Fruit fly (Drosophila melanogaster) whole organism, adult: Measurements from ENCODE around the gene CG5355.

Experiments used
- CG11617 ChIP-seq: fragments of 200-800 bp; sonication (Bioruptor generic); optimal IDR thresholded peaks from 2 replicates; lab custom pipeline; 2017; ENCODE audit warnings: mild to moderate bottlenecking, missing biosample characterization, missing genetic modification reagents, missing genetic modification characterization
- CG12768 ChIP-seq: fragments of 200-800 bp; sonication (Bioruptor generic); optimal IDR thresholded peaks from 2 replicates; lab custom pipeline; 2017; ENCODE audit warnings: missing biosample characterization, missing genetic modification characterization, mild to moderate bottlenecking, moderate library complexity, missing genetic modification reagents
- CG14711 ChIP-seq: fragments of 200-800 bp; sonication (Bioruptor generic); optimal IDR thresholded peaks from 2 replicates; lab custom pipeline; 2018; ENCODE audit warnings: missing biosample characterization, mild to moderate bottlenecking, missing genetic modification characterization, moderate library complexity
- CG33017 ChIP-seq: fragments of 200-800 bp; sonication (Bioruptor generic); optimal IDR thresholded peaks from 2 replicates; lab custom pipeline; 2018; ENCODE audit warnings: missing biosample characterization, mild to moderate bottlenecking, missing genetic modification characterization, moderate library complexity
- CG7101 ChIP-seq: fragments of 200-800 bp; sonication (Bioruptor generic); optimal IDR thresholded peaks from 2 replicates; lab custom pipeline; 2018; ENCODE audit warnings: missing biosample characterization, mild to moderate bottlenecking, missing genetic modification characterization, moderate library complexity
- Crg-1 ChIP-seq: fragments of 200-800 bp; sonication (Bioruptor generic); optimal IDR thresholded peaks from 2 replicates; lab custom pipeline; 2016; ENCODE audit warnings: missing biosample characterization, missing genetic modification characterization
- Hr96 ChIP-seq: fragments of 200-800 bp; sonication (Bioruptor generic); optimal IDR thresholded peaks from 2 replicates; lab custom pipeline; 2016; ENCODE audit warnings: missing biosample characterization, missing genetic modification characterization
- Mnt ChIP-seq: fragments of 200-800 bp; sonication (Bioruptor generic); optimal IDR thresholded peaks from 2 replicates; lab custom pipeline; 2016; ENCODE audit warnings: missing biosample characterization, mild to moderate bottlenecking, missing genetic modification characterization
- bab1 ChIP-seq: fragments of 200-800 bp; sonication (Bioruptor generic); optimal IDR thresholded peaks from 3 replicates; lab custom pipeline; 2019; ENCODE audit warnings: missing biosample characterization, mild to moderate bottlenecking, missing genetic modification characterization, moderate library complexity
- ovo ChIP-seq: fragments of 200-800 bp; sonication (Bioruptor generic); optimal IDR thresholded peaks from 2 replicates; lab custom pipeline; 2016; ENCODE audit warnings: missing biosample characterization, missing genetic modification characterization
- pad ChIP-seq: fragments of 200-800 bp; sonication (Bioruptor generic); optimal IDR thresholded peaks from 3 replicates; lab custom pipeline; 2017; ENCODE audit warnings: missing biosample characterization, missing genetic modification characterization, mild to moderate bottlenecking, moderate library complexity, missing genetic modification reagents
- toe ChIP-seq: fragments of 200-800 bp; sonication (Bioruptor generic); optimal IDR thresholded peaks from 2 replicates; lab custom pipeline; 2016; ENCODE audit warnings: missing biosample characterization, missing genetic modification characterization

DNA sequence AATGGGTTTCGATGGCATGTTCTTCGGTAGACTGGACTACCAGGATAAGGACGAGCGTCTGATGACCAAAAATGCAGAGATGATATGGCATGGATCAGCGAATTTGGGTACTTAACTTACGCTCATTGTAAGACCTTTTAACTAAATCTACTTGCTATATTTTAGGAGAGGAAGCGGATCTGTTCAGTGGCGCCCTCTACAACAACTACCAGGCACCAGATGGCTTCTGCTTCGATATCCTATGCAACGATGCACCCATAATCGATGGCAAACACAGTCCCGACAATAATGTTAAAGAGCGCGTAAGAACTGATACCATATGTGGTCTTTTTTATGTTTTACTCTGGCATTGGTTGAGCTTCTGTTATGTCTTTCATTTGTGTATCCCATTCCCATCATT is 45.7 kb upstream of the CG5355 start:
- TF ChIP-seq CG11617 (GFP tag; lab: Kevin White, UChicago) (no peak), CG14711 (tag; lab: Kevin White, UChicago) (no peak), Hr96 (GFP tag; lab: Kevin White, UChicago) (no peak), ovo (no peak), Mnt (GFP tag; lab: Kevin White, UChicago) (no peak), CG33017 (no peak), Crg-1 (GFP tag; lab: Kevin White, UChicago) (no peak), pad (no peak), toe (GFP tag; lab: Kevin White, UChicago) (no peak), bab1 (GFP tag; lab: Kevin White, UChicago) (no peak), CG12768 (no peak), CG7101 (tag; lab: Kevin White, UChicago) (no peak)
